Fruit fly (Drosophila melanogaster) whole organism, embryonic: ENCODE measurements around the gene CG18765.

Experiments
- Asciz ChIP-seq: fragments of 200-800 bp; sonication (Bioruptor generic); optimal IDR thresholded peaks from 2 replicates; lab custom pipeline; 2017; ENCODE audit warnings: missing biosample characterization, mild to moderate bottlenecking, missing genetic modification characterization, missing genetic modification reagents
- CG10209 ChIP-seq: fragments of 200-800 bp; sonication (Bioruptor generic); optimal IDR thresholded peaks from 3 replicates; lab custom pipeline; 2017; ENCODE audit warnings: missing biosample characterization, mild to moderate bottlenecking, missing genetic modification characterization, missing genetic modification reagents
- CG10462 ChIP-seq: fragments of 200-800 bp; sonication (Bioruptor generic); optimal IDR thresholded peaks from 2 replicates; lab custom pipeline; 2016; ENCODE audit warnings: missing biosample characterization, missing genetic modification characterization
- CG10543 ChIP-seq: fragments of 200-800 bp; sonication (Bioruptor generic); optimal IDR thresholded peaks from 3 replicates; lab custom pipeline; 2017; ENCODE audit warnings: missing biosample characterization, mild to moderate bottlenecking, missing genetic modification characterization, moderate library complexity
- CG10979 ChIP-seq: fragments of 200-800 bp; sonication (Bioruptor generic); optimal IDR thresholded peaks from 2 replicates; lab custom pipeline; 2018; ENCODE audit warnings: missing biosample characterization, mild to moderate bottlenecking, missing genetic modification characterization, moderate library complexity
- CG12071 ChIP-seq: fragments of 200-800 bp; sonication (Bioruptor generic); optimal IDR thresholded peaks from 3 replicates; lab custom pipeline; 2018; ENCODE audit warnings: missing biosample characterization, mild to moderate bottlenecking, missing genetic modification characterization
- CG13424 ChIP-seq: fragments of 200-800 bp; sonication (Bioruptor generic); optimal IDR thresholded peaks from 2 replicates; lab custom pipeline; 2019; ENCODE audit warnings: missing biosample characterization, mild to moderate bottlenecking, missing genetic modification characterization, moderate library complexity
- CG15269 ChIP-seq: fragments of 200-800 bp; sonication (Bioruptor generic); optimal IDR thresholded peaks from 2 replicates; lab custom pipeline; 2018; ENCODE audit warnings: missing biosample characterization, mild to moderate bottlenecking, missing genetic modification characterization, moderate library complexity
- CG17359 ChIP-seq: fragments of 200-800 bp; sonication (Bioruptor generic); optimal IDR thresholded peaks from 3 replicates; lab custom pipeline; 2018; ENCODE audit warnings: missing biosample characterization, mild to moderate bottlenecking, missing genetic modification characterization, moderate library complexity
- CG17612 ChIP-seq: fragments of 200-800 bp; sonication (Bioruptor generic); IDR thresholded peaks from 2 replicates; pipeline ENCODE4 v1.3.6; 2022; ENCODE audit warnings: missing biosample characterization, missing genetic modification characterization
- CG17829 ChIP-seq: fragments of 200-800 bp; optimal IDR thresholded peaks from 2 replicates; lab custom pipeline; 2019; ENCODE audit warnings: missing biosample characterization, mild to moderate bottlenecking, missing genetic modification characterization, moderate library complexity
- CG18599 ChIP-seq: fragments of 200-800 bp; sonication (Bioruptor generic); optimal IDR thresholded peaks from 3 replicates; lab custom pipeline; 2017; ENCODE audit warnings: missing biosample characterization, missing genetic modification characterization, mild to moderate bottlenecking, moderate library complexity, missing genetic modification reagents
- CG3847 ChIP-seq: fragments of 200-800 bp; sonication (Bioruptor generic); IDR thresholded peaks from 2 replicates; pipeline ENCODE4 v1.3.6; 2022; ENCODE audit warnings: missing biosample characterization, missing genetic modification characterization
- CG4854 ChIP-seq: fragments of 200-800 bp; sonication (Bioruptor generic); optimal IDR thresholded peaks from 2 replicates; lab custom pipeline; 2016; ENCODE audit warnings: missing biosample characterization, missing genetic modification characterization, inconsistent platforms
- CG7357 ChIP-seq: fragments of 200-800 bp; sonication (Bioruptor generic); IDR thresholded peaks from 3 replicates; pipeline ENCODE4 v1.3.6; 2022; ENCODE audit warnings: missing biosample characterization, missing genetic modification characterization
- Deaf1 ChIP-seq: fragments of 200-800 bp; optimal IDR thresholded peaks from 3 replicates; lab custom pipeline; 2019; ENCODE audit warnings: missing biosample characterization, mild to moderate bottlenecking, missing genetic modification characterization, moderate library complexity
- Dref ChIP-seq: fragments of 200-800 bp; sonication (Bioruptor generic); IDR thresholded peaks from 2 replicates; pipeline ENCODE4 v1.3.6; 2022; ENCODE audit warnings: missing biosample characterization, missing genetic modification characterization
- E2f1 ChIP-seq: fragments of 200-800 bp; sonication (Bioruptor generic); IDR thresholded peaks from 2 replicates; pipeline ENCODE4 v1.3.6; 2022; ENCODE audit warnings: missing biosample characterization, missing genetic modification characterization
- Fer3 ChIP-seq: fragments of 200-800 bp; sonication (Bioruptor generic); optimal IDR thresholded peaks from 2 replicates; lab custom pipeline; 2018; ENCODE audit warnings: missing biosample characterization, mild to moderate bottlenecking, missing genetic modification characterization, moderate library complexity
- HHEX ChIP-seq: fragments of 200-800 bp; sonication (Bioruptor generic); optimal IDR thresholded peaks from 3 replicates; lab custom pipeline; 2017; ENCODE audit warnings: missing biosample characterization, mild to moderate bottlenecking, missing genetic modification characterization, missing genetic modification reagents
- HLH4C ChIP-seq: fragments of 200-800 bp; sonication (Bioruptor generic); IDR thresholded peaks from 3 replicates; pipeline ENCODE4 v1.3.6; 2022; ENCODE audit warnings: missing biosample characterization, missing genetic modification characterization; ENCODE audit not compliant: partially characterized antibody
- Jarid2 ChIP-seq: fragments of 200-800 bp; sonication (Bioruptor generic); optimal IDR thresholded peaks from 3 replicates; lab custom pipeline; 2017; ENCODE audit warnings: mild to moderate bottlenecking, missing biosample characterization, missing genetic modification reagents, missing genetic modification characterization
- MTF-1 ChIP-seq: fragments of 200-800 bp; sonication (Bioruptor generic); optimal IDR thresholded peaks from 2 replicates; lab custom pipeline; 2018; ENCODE audit warnings: missing biosample characterization, mild to moderate bottlenecking, missing genetic modification characterization, borderline replicate concordance
- Med ChIP-seq: fragments of 200-800 bp; sonication (Bioruptor generic); peaks from one replicate; lab custom pipeline; 2016; ENCODE audit warnings: missing biosample characterization, missing genetic modification characterization, mild to moderate bottlenecking, inconsistent platforms, moderate library complexity
- Oli ChIP-seq: fragments of 200-800 bp; sonication (Bioruptor generic); optimal IDR thresholded peaks from 2 replicates; lab custom pipeline; 2018; ENCODE audit warnings: missing biosample characterization, mild to moderate bottlenecking, missing genetic modification characterization, moderate library complexity
- Xrp1 ChIP-seq: fragments of 200-800 bp; sonication (Bioruptor generic); IDR thresholded peaks from 2 replicates; pipeline ENCODE4 v1.3.6; 2022; ENCODE audit warnings: missing biosample characterization, missing genetic modification characterization
- az2 ChIP-seq: fragments of 200-800 bp; sonication (Bioruptor generic); optimal IDR thresholded peaks from 3 replicates; lab custom pipeline; 2016; ENCODE audit warnings: missing biosample characterization, missing genetic modification characterization
- bowl ChIP-seq: fragments of 200-800 bp; sonication (Bioruptor generic); IDR thresholded peaks from 2 replicates; pipeline ENCODE4 v1.3.6; 2022; ENCODE audit warnings: missing biosample characterization, missing genetic modification characterization
- cas ChIP-seq: fragments of 200-800 bp; sonication (Bioruptor generic); IDR thresholded peaks from 2 replicates; pipeline ENCODE4 v1.3.6; 2022; ENCODE audit warnings: missing biosample characterization, missing genetic modification characterization
- caup ChIP-seq: fragments of 200-800 bp; sonication (Bioruptor generic); optimal IDR thresholded peaks from 3 replicates; lab custom pipeline; 2017; ENCODE audit warnings: missing biosample characterization, mild to moderate bottlenecking, missing genetic modification characterization, moderate library complexity; ENCODE audit not compliant: severe bottlenecking
- croc ChIP-seq: fragments of 200-800 bp; sonication (Bioruptor generic); conservative IDR thresholded peaks from 3 replicates; pipeline ENCODE4 v1.3.6; 2022; ENCODE audit warnings: missing biosample characterization, missing genetic modification characterization
- cwo ChIP-seq: fragments of 200-800 bp; sonication (Bioruptor generic); optimal IDR thresholded peaks from 3 replicates; lab custom pipeline; 2017; ENCODE audit warnings: missing biosample characterization, missing genetic modification characterization, mild to moderate bottlenecking, moderate library complexity, missing genetic modification reagents
- dati ChIP-seq: fragments of 200-800 bp; sonication (Bioruptor generic); IDR thresholded peaks from 2 replicates; pipeline ENCODE4 v1.3.6; 2022; ENCODE audit warnings: missing biosample characterization, missing genetic modification characterization
- ewg ChIP-seq: fragments of 200-800 bp; sonication (Bioruptor generic); optimal IDR thresholded peaks from 3 replicates; lab custom pipeline; 2017; ENCODE audit warnings: mild to moderate bottlenecking, missing biosample characterization, missing genetic modification reagents, missing genetic modification characterization
- exex ChIP-seq: fragments of 200-800 bp; sonication (Bioruptor generic); optimal IDR thresholded peaks from 4 replicates; lab custom pipeline; 2018; ENCODE audit warnings: missing biosample characterization, mild to moderate bottlenecking, missing genetic modification characterization, moderate library complexity
- gcm ChIP-seq: fragments of 200-800 bp; sonication (Bioruptor generic); optimal IDR thresholded peaks from 2 replicates; lab custom pipeline; 2019; ENCODE audit warnings: missing biosample characterization, mild to moderate bottlenecking, missing genetic modification characterization, moderate library complexity
- gsb ChIP-seq: fragments of 200-800 bp; sonication (Bioruptor generic); IDR thresholded peaks from 2 replicates; pipeline ENCODE4 v1.3.6; 2022; ENCODE audit warnings: missing biosample characterization, missing genetic modification characterization
- her ChIP-seq: fragments of 200-800 bp; sonication (Bioruptor generic); optimal IDR thresholded peaks from 2 replicates; lab custom pipeline; 2016; ENCODE audit warnings: missing biosample characterization, missing genetic modification characterization
- kah ChIP-seq: fragments of 200-800 bp; sonication (Bioruptor generic); optimal IDR thresholded peaks from 2 replicates; lab custom pipeline; 2018; ENCODE audit warnings: missing biosample characterization, mild to moderate bottlenecking, missing genetic modification characterization
- lab ChIP-seq: fragments of 200-800 bp; sonication (Bioruptor generic); optimal IDR thresholded peaks from 3 replicates; lab custom pipeline; 2017; ENCODE audit warnings: missing biosample characterization, missing genetic modification characterization, mild to moderate bottlenecking, moderate library complexity, missing genetic modification reagents
- maf-S ChIP-seq: fragments of 200-800 bp; sonication (Bioruptor generic); optimal IDR thresholded peaks from 2 replicates; lab custom pipeline; 2016; ENCODE audit warnings: missing biosample characterization, missing genetic modification characterization
- mld ChIP-seq: fragments of 200-800 bp; sonication (Bioruptor generic); IDR thresholded peaks from 3 replicates; pipeline ENCODE4 v1.3.6; 2022; ENCODE audit warnings: missing biosample characterization, missing genetic modification characterization; ENCODE audit not compliant: partially characterized antibody
- pfk ChIP-seq: fragments of 200-800 bp; sonication (Bioruptor generic); optimal IDR thresholded peaks from 2 replicates; lab custom pipeline; 2018; ENCODE audit warnings: missing biosample characterization, mild to moderate bottlenecking, missing genetic modification characterization, moderate library complexity
- pho ChIP-seq: fragments of 200-800 bp; sonication (Bioruptor generic); optimal IDR thresholded peaks from 2 replicates; lab custom pipeline; 2016; ENCODE audit warnings: missing biosample characterization, missing genetic modification characterization
- rib ChIP-seq: fragments of 200-800 bp; sonication (Bioruptor generic); IDR thresholded peaks from 2 replicates; pipeline ENCODE4 v1.3.6; 2022; ENCODE audit warnings: missing biosample characterization, missing genetic modification characterization
- stc ChIP-seq: fragments of 200-800 bp; sonication (Bioruptor generic); IDR thresholded peaks from 2 replicates; pipeline ENCODE4 v1.3.6; 2022; ENCODE audit warnings: missing biosample characterization, missing genetic modification characterization
- tin ChIP-seq: fragments of 200-800 bp; sonication (Bioruptor generic); optimal IDR thresholded peaks from 3 replicates; lab custom pipeline; 2016; ENCODE audit warnings: missing biosample characterization, missing genetic modification characterization
- trh ChIP-seq: fragments of 200-800 bp; sonication (Bioruptor generic); optimal IDR thresholded peaks from 2 replicates; lab custom pipeline; 2016; ENCODE audit warnings: missing biosample characterization, missing genetic modification characterization
- zf30C ChIP-seq: fragments of 200-800 bp; sonication (Bioruptor generic); optimal IDR thresholded peaks from 3 replicates; lab custom pipeline; 2018; ENCODE audit warnings: missing biosample characterization, mild to moderate bottlenecking, missing genetic modification characterization

Gene CG18765

DNA sequence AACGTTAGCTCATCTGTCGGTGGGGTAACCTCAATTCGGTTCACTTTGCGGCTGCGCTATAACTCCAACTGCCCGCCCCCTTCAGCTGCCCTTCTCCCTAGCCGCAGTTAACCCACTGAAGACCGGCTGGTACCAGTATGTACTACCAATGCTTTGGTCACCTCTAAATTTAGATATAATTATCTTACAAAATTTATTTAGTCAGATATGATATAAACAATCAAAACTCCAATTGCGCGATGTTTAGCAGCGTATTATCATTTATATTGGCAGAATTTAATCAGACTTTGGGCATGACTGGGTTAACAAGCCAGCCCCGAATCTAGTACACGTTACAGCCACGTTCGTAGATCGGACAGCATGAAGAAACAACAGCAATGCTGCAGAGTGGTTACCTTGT is 29.9 kb downstream of the CG18765 start (continued):
- peak; percentile 64 for TF ChIP-seq CG18599 (GFP tag; lab: Kevin White, UChicago)
- peak; percentile 36 for TF ChIP-seq CG10979
- no peak for TF ChIP-seq dati
- peak; percentile 83 for TF ChIP-seq CG15269
- TF ChIP-seq Oli (tag; lab: Kevin White, UChicago), result peak; percentile 71
- TF ChIP-seq Dref (GFP tag; lab: Robert Waterston, UW), result no peak
- peak; percentile 27 for TF ChIP-seq az2 (GFP tag; lab: Kevin White, UChicago)
- peak; percentile 28; the same call in 1 of the 2 replicates for TF ChIP-seq bowl (GFP tag; lab: Robert Waterston, UW)
- no peak for TF ChIP-seq CG10462
- peak; percentile 38 for TF ChIP-seq HHEX (GFP tag; lab: Kevin White, UChicago)
- TF ChIP-seq croc (GFP tag; lab: Robert Waterston, UW), result 0 out of 3 replicates have a peak, but pooled peaks have one; percentile 15
- peak; percentile 65 for TF ChIP-seq lab (GFP tag; lab: Kevin White, UChicago)
- TF ChIP-seq cwo (GFP tag; lab: Kevin White, UChicago), result peak; percentile 64
- TF ChIP-seq tin (GFP tag; lab: Kevin White, UChicago), result peak; percentile 2
- TF ChIP-seq gsb (GFP tag; lab: Robert Waterston, UW), result no peak
- peak; percentile 36 for TF ChIP-seq MTF-1 (GFP tag; lab: Kevin White, UChicago)
- peak; percentile 8 for TF ChIP-seq CG4854
- TF ChIP-seq ewg (GFP tag; lab: Kevin White, UChicago), result peak; percentile 31
- TF ChIP-seq maf-S (GFP tag; lab: Kevin White, UChicago), result no peak
- TF ChIP-seq CG17829 (tag; lab: Kevin White, UChicago), result peak; percentile 54
- TF ChIP-seq HLH4C, result no peak
- no peak for TF ChIP-seq her (GFP tag; lab: Kevin White, UChicago)
- no peak for TF ChIP-seq pho (GFP tag; lab: Kevin White, UChicago)
- TF ChIP-seq stc (GFP tag; lab: Robert Waterston, UW), result peak; percentile 40; the same call in 1 of the 2 replicates
- TF ChIP-seq caup (GFP tag; lab: Kevin White, UChicago), result peak; percentile 30
- peak; percentile 19 for TF ChIP-seq Deaf1 (tag; lab: Kevin White, UChicago)
- TF ChIP-seq CG3847 (GFP tag; lab: Robert Waterston, UW), result no peak
- peak; percentile 70 for TF ChIP-seq CG13424 (tag; lab: Kevin White, UChicago)
- peak; percentile 56 for TF ChIP-seq kah
- peak; percentile 55 for TF ChIP-seq Fer3 (tag; lab: Kevin White, UChicago)
- TF ChIP-seq Asciz (GFP tag; lab: Kevin White, UChicago), result peak; percentile 51
- TF ChIP-seq Jarid2, result peak; percentile 11
- TF ChIP-seq gcm (GFP tag; lab: Kevin White, UChicago), result peak; percentile 29
- TF ChIP-seq pfk (GFP tag; lab: Kevin White, UChicago), result no peak
- TF ChIP-seq CG12071 (GFP tag; lab: Kevin White, UChicago), result peak; percentile 54
- no peak for TF ChIP-seq zf30C (GFP tag; lab: Kevin White, UChicago)
- TF ChIP-seq CG10209 (GFP tag; lab: Kevin White, UChicago), result peak; percentile 45
- peak; percentile 30 for TF ChIP-seq CG10543 (GFP tag; lab: Kevin White, UChicago)
- TF ChIP-seq rib (GFP tag; lab: Robert Waterston, UW), result no peak
- TF ChIP-seq mld, result no peak
- peak; percentile 9 for TF ChIP-seq exex (tag; lab: Kevin White, UChicago)
- peak; percentile 44; the same call in 2 of the 3 replicates for TF ChIP-seq CG7357 (GFP tag; lab: Robert Waterston, UW)
- TF ChIP-seq Xrp1 (GFP tag; lab: Robert Waterston, UW), result peak; percentile 32; the same call in 1 of the 2 replicates
- no peak for TF ChIP-seq cas
- TF ChIP-seq Med (GFP tag; lab: Kevin White, UChicago), result peak; percentile 84
- TF ChIP-seq CG17359 (tag; lab: Kevin White, UChicago), result peak; percentile 59
- TF ChIP-seq trh (GFP tag; lab: Kevin White, UChicago), result no peak
- TF ChIP-seq E2f1 (GFP tag; lab: Robert Waterston, UW), result peak; percentile 23; the same call in 1 of the 2 replicates
- TF ChIP-seq CG17612, result 0 out of 2 replicates have a peak, but pooled peaks have one; percentile 18
